Worm (Caenorhabditis elegans) whole organism, mixed stage, embryonic: Measurements from ENCODE around the gene mrpl-51.

Experiments
- bed-3 ChIP-seq: fragments of 200-800 bp; sonication (Bioruptor generic); optimal IDR thresholded peaks from 3 replicates; lab custom pipeline; 2018; ENCODE audit warnings: mild to moderate bottlenecking, missing genetic modification characterization, moderate library complexity, missing compliant biosample characterization
- blmp-1 ChIP-seq: fragments of 150-350 bp; optimal IDR thresholded peaks from 2 replicates; lab custom pipeline; 2014; ENCODE audit warnings: missing biosample characterization, missing genetic modification characterization
- ceh-39 ChIP-seq: fragments of 150-350 bp; optimal IDR thresholded peaks from 2 replicates; lab custom pipeline; 2014; ENCODE audit warnings: missing biosample characterization, missing genetic modification characterization
- ceh-83 ChIP-seq: fragments of 200-800 bp; sonication (Bioruptor generic); optimal IDR thresholded peaks from 2 replicates; lab custom pipeline; 2018; ENCODE audit warnings: mild to moderate bottlenecking, missing genetic modification characterization, missing compliant biosample characterization
- ces-1 ChIP-seq: fragments of 150-350 bp; optimal IDR thresholded peaks from 2 replicates; lab custom pipeline; 2014; ENCODE audit warnings: missing biosample characterization, missing genetic modification reagents, missing genetic modification characterization
- cnd-1 ChIP-seq: fragments of 200-800 bp; sonication (Bioruptor generic); optimal IDR thresholded peaks from 2 replicates; lab custom pipeline; 2018; ENCODE audit warnings: mild to moderate bottlenecking, missing genetic modification characterization, missing compliant biosample characterization
- drap-1 ChIP-seq: fragments of 200-800 bp; sonication (Bioruptor generic); optimal IDR thresholded peaks from 3 replicates; lab custom pipeline; 2018; ENCODE audit warnings: mild to moderate bottlenecking, missing genetic modification characterization, missing compliant biosample characterization
- elt-1 ChIP-seq: sonication (generic microtip); optimal IDR thresholded peaks from 2 replicates; lab custom pipeline; 2017; ENCODE audit warnings: missing genetic modification characterization, mild to moderate bottlenecking, missing compliant biosample characterization, antibody characterized with exemption, moderate library complexity, borderline replicate concordance; ENCODE audit not compliant: insufficient read depth
- elt-3 ChIP-seq: fragments of 150-350 bp; optimal IDR thresholded peaks from 2 replicates; lab custom pipeline; 2014; ENCODE audit warnings: missing biosample characterization, missing genetic modification characterization
- flh-1 ChIP-seq: fragments of 200-800 bp; sonication (Bioruptor generic); optimal IDR thresholded peaks from 2 replicates; lab custom pipeline; 2018; ENCODE audit warnings: mild to moderate bottlenecking, missing genetic modification characterization, moderate library complexity, missing compliant biosample characterization
- ham-2 ChIP-seq: fragments of 200-800 bp; sonication (Bioruptor generic); optimal IDR thresholded peaks from 2 replicates; lab custom pipeline; 2018; ENCODE audit warnings: mild to moderate bottlenecking, missing genetic modification characterization, missing compliant biosample characterization
- hlh-1 ChIP-seq: fragments of 150-350 bp; optimal IDR thresholded peaks from 2 replicates; lab custom pipeline; 2014; ENCODE audit warnings: missing biosample characterization, missing genetic modification reagents, missing genetic modification characterization
- lin-13 ChIP-seq: fragments of 150-350 bp; optimal IDR thresholded peaks from 2 replicates; lab custom pipeline; 2014; ENCODE audit warnings: missing biosample characterization, missing genetic modification characterization
- lin-32 ChIP-seq: fragments of 200-800 bp; sonication (Bioruptor generic); optimal IDR thresholded peaks from 2 replicates; lab custom pipeline; 2018; ENCODE audit warnings: mild to moderate bottlenecking, missing genetic modification characterization, missing compliant biosample characterization
- lsy-2 ChIP-seq: fragments of 150-350 bp; optimal IDR thresholded peaks from 2 replicates; lab custom pipeline; 2014; ENCODE audit warnings: missing biosample characterization, missing genetic modification characterization
- mab-5 ChIP-seq: fragments of 150-350 bp; optimal IDR thresholded peaks from 2 replicates; lab custom pipeline; 2014; ENCODE audit warnings: missing biosample characterization, missing genetic modification characterization
- mep-1 ChIP-seq: fragments of 150-350 bp; optimal IDR thresholded peaks from 2 replicates; lab custom pipeline; 2017; ENCODE audit warnings: missing biosample characterization, missing genetic modification reagents, missing genetic modification characterization, inconsistent platforms
- mls-2 ChIP-seq: sonication (generic microtip); optimal IDR thresholded peaks from 2 replicates; lab custom pipeline; 2016; ENCODE audit warnings: mild to moderate bottlenecking, missing genetic modification characterization, moderate library complexity, missing compliant biosample characterization
- nhr-12 ChIP-seq: fragments of 150-350 bp; optimal IDR thresholded peaks from 2 replicates; lab custom pipeline; 2014; ENCODE audit warnings: missing biosample characterization, missing genetic modification characterization
- nhr-2 ChIP-seq: fragments of 150-350 bp; optimal IDR thresholded peaks from 2 replicates; lab custom pipeline; 2014; ENCODE audit warnings: missing biosample characterization, missing genetic modification characterization
- nhr-237 ChIP-seq: fragments of 150-350 bp; optimal IDR thresholded peaks from 2 replicates; lab custom pipeline; 2014; ENCODE audit warnings: missing biosample characterization, missing genetic modification characterization
- nhr-76 ChIP-seq: sonication (generic microtip); optimal IDR thresholded peaks from 2 replicates; lab custom pipeline; 2017; ENCODE audit warnings: missing biosample characterization, missing genetic modification characterization
- pha-4 ChIP-seq: fragments of 150-350 bp; optimal IDR thresholded peaks from 2 replicates; lab custom pipeline; 2018; ENCODE audit warnings: missing biosample characterization, missing genetic modification reagents, missing genetic modification characterization
- snpc-4 ChIP-seq: fragments of 150-350 bp; optimal IDR thresholded peaks from 2 replicates; lab custom pipeline; 2014; ENCODE audit warnings: missing biosample characterization, missing genetic modification characterization
- tbx-8 ChIP-seq: fragments of 200-800 bp; sonication (Bioruptor generic); optimal IDR thresholded peaks from 2 replicates; lab custom pipeline; 2018; ENCODE audit warnings: mild to moderate bottlenecking, missing genetic modification characterization, moderate library complexity, missing compliant biosample characterization
- unc-120 ChIP-seq: sonication (generic microtip); optimal IDR thresholded peaks from 2 replicates; lab custom pipeline; 2017; ENCODE audit warnings: missing genetic modification characterization, missing compliant biosample characterization; ENCODE audit not compliant: poor library complexity, severe bottlenecking
- unc-39 ChIP-seq: fragments of 150-350 bp; optimal IDR thresholded peaks from 2 replicates; lab custom pipeline; 2014; ENCODE audit warnings: missing biosample characterization, missing genetic modification characterization
- unc-62 ChIP-seq: fragments of 150-350 bp; optimal IDR thresholded peaks from 2 replicates; lab custom pipeline; 2014; ENCODE audit warnings: missing biosample characterization, missing genetic modification reagents, missing genetic modification characterization
- zip-8 ChIP-seq: fragments of 150-350 bp; optimal IDR thresholded peaks from 2 replicates; lab custom pipeline; 2014; ENCODE audit warnings: missing biosample characterization, missing genetic modification characterization
- ztf-11 ChIP-seq: fragments of 150-350 bp; optimal IDR thresholded peaks from 2 replicates; lab custom pipeline; 2014; ENCODE audit warnings: missing biosample characterization, missing genetic modification characterization

mrpl-51 gene

DNA sequence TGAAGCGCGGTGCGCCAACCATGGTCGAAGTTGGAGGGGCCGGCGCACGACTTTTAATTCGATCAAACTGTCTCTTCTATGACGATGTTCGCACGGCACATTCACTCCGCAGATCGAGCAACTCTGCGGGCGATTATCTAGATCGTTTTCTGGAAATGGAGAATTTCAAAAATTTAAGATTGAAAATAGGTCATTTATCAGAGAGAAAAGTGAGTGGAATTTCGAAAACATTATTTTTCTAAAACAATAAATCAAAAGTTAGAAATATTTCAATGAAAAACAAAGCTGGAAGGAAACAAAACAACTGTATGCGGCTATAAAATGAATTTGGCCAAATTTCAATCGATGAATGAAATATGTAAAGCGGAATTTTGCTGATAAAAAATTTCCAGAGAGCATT, 20.3 kb upstream of the mrpl-51 start, which contains the start of the genes ZK617.26 and unc-22:
Gene ZK617.26 (minus strand): TSS at position 101 of the 400 bp plus-strand sequence.
Gene unc-22 (minus strand): TSS at position 149 of the 400 bp plus-strand sequence.
- TF ChIP-seq tbx-8 (GFP tag; lab: Kevin White, UChicago) (no peak), lin-13 (no peak), mls-2 (tag; lab: Kevin White, UChicago) (no peak)

DNA sequence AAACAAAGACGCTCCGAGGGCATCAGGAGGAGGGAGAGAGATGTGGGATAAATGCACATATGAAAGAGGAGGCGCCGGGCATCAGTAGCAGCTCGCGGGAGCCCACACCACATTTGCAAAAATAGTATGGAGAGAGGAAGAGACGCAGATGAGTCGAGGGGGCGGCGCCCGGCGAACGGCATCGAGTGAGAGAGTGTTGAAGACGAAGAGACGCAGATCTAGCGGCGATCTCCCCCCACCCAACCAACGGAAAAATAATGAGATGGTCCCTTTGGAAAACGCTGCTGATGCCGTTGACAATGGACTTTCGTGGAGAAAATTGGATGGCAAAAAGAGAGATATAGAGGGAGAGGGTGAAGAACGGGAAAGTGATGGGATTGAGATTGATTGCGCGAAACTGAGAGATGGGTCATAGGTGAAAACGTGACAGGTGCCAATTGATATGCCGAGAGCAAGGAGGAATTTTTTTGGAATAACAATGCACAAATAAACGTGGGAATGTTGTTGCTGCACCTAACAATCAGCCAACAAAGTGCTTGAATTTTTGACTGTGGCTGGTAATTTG, 18.6 kb upstream of the mrpl-51 start:
- TF ChIP-seq drap-1 (GFP tag; lab: Kevin White, UChicago) (peak; percentile 7), unc-120 (tag; lab: Kevin White, UChicago) (peak; percentile 89), ham-2 (no peak), unc-62 (GFP tag; lab: Kevin White, UChicago) (peak; percentile 90)
- TF ChIP-seq, all 35 proteins: peak for 3

DNA sequence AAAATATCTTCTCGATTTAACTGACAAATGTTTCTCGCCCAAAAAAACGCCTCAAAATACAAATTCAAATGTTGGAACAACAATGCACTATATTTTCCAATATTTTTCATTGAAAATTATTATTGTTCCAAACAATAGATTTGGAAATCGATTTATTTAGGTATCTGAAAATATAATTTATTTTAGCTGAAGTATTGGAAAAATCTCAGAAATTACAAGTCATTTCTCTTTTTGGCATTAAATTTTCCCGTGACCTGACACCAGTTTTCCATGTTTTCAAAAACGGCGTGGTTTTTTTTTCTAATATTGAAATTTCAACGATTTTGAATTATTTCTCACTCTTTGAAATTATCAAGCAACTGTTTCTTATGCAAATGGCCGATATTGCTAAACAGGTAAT, 18.0 kb upstream of the mrpl-51 start, which contains the start of gene spe-17:
Gene spe-17 (plus strand): TSS at position 301 of the 400 bp plus-strand sequence.
- TF ChIP-seq nhr-237 (tag; lab: Kevin White, UChicago) = no peak
- no peak for TF ChIP-seq nhr-12
- TF ChIP-seq mls-2 (tag; lab: Kevin White, UChicago) = no peak
- TF ChIP-seq elt-3 (tag; lab: Kevin White, UChicago) = no peak
- no peak for TF ChIP-seq tbx-8 (GFP tag; lab: Kevin White, UChicago)
- no peak for TF ChIP-seq unc-120 (tag; lab: Kevin White, UChicago)
- no peak for TF ChIP-seq ztf-11
- no peak for TF ChIP-seq mab-5 (tag; lab: Kevin White, UChicago)
- no peak for TF ChIP-seq flh-1 (GFP tag; lab: Kevin White, UChicago)
- TF ChIP-seq pha-4 (tag; lab: Kevin White, UChicago) = no peak
- TF ChIP-seq nhr-2 (tag; lab: Kevin White, UChicago) = no peak
- no peak for TF ChIP-seq elt-1 (tag; lab: Kevin White, UChicago)
- no peak for TF ChIP-seq ces-1 (GFP tag; lab: Kevin White, UChicago)
- no peak for TF ChIP-seq hlh-1 (tag; lab: Kevin White, UChicago)
- no peak for TF ChIP-seq ham-2
- no peak for TF ChIP-seq lsy-2
- no peak for TF ChIP-seq zip-8 (tag; lab: Kevin White, UChicago)
- no peak for TF ChIP-seq ceh-39 (tag; lab: Kevin White, UChicago)
- no peak for TF ChIP-seq lin-32 (GFP tag; lab: Kevin White, UChicago)
- TF ChIP-seq drap-1 (GFP tag; lab: Kevin White, UChicago) = no peak
- TF ChIP-seq, all 35 proteins: peak for 0

- TF ChIP-seq drap-1 (GFP tag; lab: Kevin White, UChicago) (no peak), mab-5 (tag; lab: Kevin White, UChicago) (no peak), elt-3 (tag; lab: Kevin White, UChicago) (no peak), snpc-4 (tag; lab: Kevin White, UChicago) (no peak), unc-62 (GFP tag; lab: Kevin White, UChicago) (no peak), flh-1 (GFP tag; lab: Kevin White, UChicago) (no peak), zip-8 (tag; lab: Kevin White, UChicago) (no peak), nhr-76 (tag; lab: Kevin White, UChicago) (no peak)
- TF ChIP-seq, all 35 proteins: peak for 0
Observed at ce11 chrIV:12015586-12015985, 15.5 kb upstream of the mrpl-51 start, which contains the start of gene lips-6. lips-6 (minus strand) TSS chrIV:12015686.

DNA sequence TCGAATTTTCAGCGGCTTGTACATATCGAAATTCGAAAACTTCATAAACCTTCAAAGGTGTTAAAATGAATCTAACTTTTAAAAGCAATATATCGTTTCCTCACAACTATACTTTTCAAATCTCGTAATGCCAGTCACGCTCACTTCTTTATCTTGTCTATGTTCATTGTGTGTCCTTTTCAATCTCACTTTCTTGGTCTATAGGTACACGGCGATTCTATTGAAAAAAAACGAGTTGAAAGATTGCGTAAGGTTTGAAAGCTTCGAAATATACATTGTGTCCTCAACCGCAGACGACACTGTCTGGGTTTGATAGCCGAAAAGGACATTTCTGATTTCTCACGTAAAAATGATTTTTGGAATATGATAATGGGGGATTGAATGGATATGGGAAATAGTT, 12.2 kb upstream of the mrpl-51 start:
- no peak for TF ChIP-seq flh-1 (GFP tag; lab: Kevin White, UChicago)
- no peak for TF ChIP-seq ham-2
- TF ChIP-seq blmp-1 (tag; lab: Kevin White, UChicago) = no peak
- TF ChIP-seq cnd-1 (tag; lab: Kevin White, UChicago) = no peak
- TF ChIP-seq ceh-83 (GFP tag; lab: Kevin White, UChicago) = no peak
- no peak for TF ChIP-seq hlh-1 (tag; lab: Kevin White, UChicago)
- no peak for TF ChIP-seq unc-39 (tag; lab: Kevin White, UChicago)
- TF ChIP-seq elt-3 (tag; lab: Kevin White, UChicago) = no peak
- TF ChIP-seq mls-2 (tag; lab: Kevin White, UChicago) = no peak
- no peak for TF ChIP-seq lin-13
- TF ChIP-seq nhr-12 = no peak
- TF ChIP-seq tbx-8 (GFP tag; lab: Kevin White, UChicago) = no peak
- TF ChIP-seq bed-3 (GFP tag; lab: Kevin White, UChicago) = no peak
- no peak for TF ChIP-seq mep-1 (tag; lab: Kevin White, UChicago)
- no peak for TF ChIP-seq pha-4 (tag; lab: Kevin White, UChicago)
